Worm (Caenorhabditis elegans): ENCODE measurements around the gene Y64G10A.7.

DNA sequence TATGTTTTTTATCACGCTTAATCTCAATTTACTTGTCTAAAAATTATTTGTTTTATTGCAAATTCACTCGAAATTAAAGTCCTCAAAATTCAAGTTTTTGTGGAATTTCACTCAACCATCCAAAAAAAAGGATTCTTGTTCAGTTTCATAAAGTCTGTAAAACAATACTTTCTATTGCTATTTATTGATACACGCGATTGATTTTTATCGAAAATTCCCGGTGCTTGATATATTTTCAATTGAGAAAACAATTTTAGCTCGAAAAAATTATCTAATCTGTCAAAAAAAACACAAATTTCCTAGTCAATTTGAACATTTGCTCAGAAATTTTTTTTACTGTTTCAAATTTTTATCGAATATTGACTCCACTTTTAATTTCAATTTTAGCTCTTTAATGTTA is 21.8 kb upstream of the Y64G10A.7 start:
- TF ChIP-seq lin-13 (tag; optimal IDR thresholded peaks at IDR 0.05) (no peak), nhr-28 (tag; optimal IDR thresholded peaks at IDR 0.05) (no peak), nhr-76 (tag; optimal IDR thresholded peaks at IDR 0.05) (no peak), snpc-4 (tag; optimal IDR thresholded peaks at IDR 0.05) (no peak), unc-39 (tag; optimal IDR thresholded peaks at IDR 0.05) (no peak), sptf-1 (tag; optimal IDR thresholded peaks at IDR 0.05) (no peak), tbx-8 (GFP tag; optimal IDR thresholded peaks at IDR 0.05) (no peak), mab-5 (tag; optimal IDR thresholded peaks at IDR 0.05) (no peak), flh-1 (GFP tag; optimal IDR thresholded peaks at IDR 0.05) (no peak), lsy-2 (tag; optimal IDR thresholded peaks at IDR 0.05) (no peak), nhr-237 (tag; optimal IDR thresholded peaks at IDR 0.05) (no peak), elt-3 (tag; optimal IDR thresholded peaks at IDR 0.05) (no peak), mep-1 (tag; optimal IDR thresholded peaks at IDR 0.05) (no peak)
